Worm (Caenorhabditis elegans): Measurements from ENCODE around the gene ssp-36.
"Not testable (repeated sequence)": the region's sequence is repeated elsewhere in the genome, so short reads cannot be mapped to it uniquely, and the experiment has no call there.

The ssp-36 gene

DNA sequence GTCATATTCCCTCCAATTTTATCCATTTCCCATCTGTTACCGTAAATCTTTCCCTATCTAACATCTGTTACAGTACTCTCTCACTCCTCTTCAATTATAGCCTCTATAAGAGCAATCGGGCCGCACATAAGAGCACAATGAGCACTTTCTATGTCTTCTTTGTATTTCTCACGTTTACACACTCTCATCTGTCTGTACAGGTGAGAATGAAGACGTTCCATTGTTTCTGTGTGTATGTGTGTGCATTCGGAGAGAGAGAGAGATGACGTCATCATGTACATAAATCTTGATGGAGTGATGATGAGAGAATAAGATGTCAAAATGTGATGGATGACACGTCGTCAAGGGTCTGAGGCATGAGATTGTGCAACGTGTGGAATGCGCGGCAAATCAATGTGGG is 4.6 kb upstream of the ssp-36 start:
- TF ChIP-seq ceh-28 (tag; optimal IDR thresholded peaks at IDR 0.05) (no peak), tbx-2 (tag; optimal IDR thresholded peaks at IDR 0.05) (no peak), ama-1 (optimal IDR thresholded peaks at IDR 0.05) (no peak), skn-1 (tag; optimal IDR thresholded peaks at IDR 0.05) (no peak), zag-1 (tag; optimal IDR thresholded peaks at IDR 0.05) (no peak), elt-1 (tag; optimal IDR thresholded peaks at IDR 0.05) (no peak), fkh-2 (tag; optimal IDR thresholded peaks at IDR 0.05) (no peak), lsy-12 (tag; optimal IDR thresholded peaks at IDR 0.05) (no peak), unc-62 (GFP tag; optimal IDR thresholded peaks at IDR 0.05) (no peak), lin-39 (tag; optimal IDR thresholded peaks at IDR 0.05) (no peak), nhr-11 (tag; optimal IDR thresholded peaks at IDR 0.05) (no peak), lin-15B (tag; optimal IDR thresholded peaks at IDR 0.05) (no peak), unc-39 (tag; optimal IDR thresholded peaks at IDR 0.05) (no peak), nhr-28 (tag; optimal IDR thresholded peaks at IDR 0.05) (no peak), mdl-1 (tag; optimal IDR thresholded peaks at IDR 0.05) (no peak), elt-2 (tag; optimal IDR thresholded peaks at IDR 0.05) (no peak), ZK546.5 (tag; optimal IDR thresholded peaks at IDR 0.05) (no peak), egl-27 (tag; optimal IDR thresholded peaks at IDR 0.05) (no peak), hmg-11 (tag; optimal IDR thresholded peaks at IDR 0.05) (no peak)

DNA sequence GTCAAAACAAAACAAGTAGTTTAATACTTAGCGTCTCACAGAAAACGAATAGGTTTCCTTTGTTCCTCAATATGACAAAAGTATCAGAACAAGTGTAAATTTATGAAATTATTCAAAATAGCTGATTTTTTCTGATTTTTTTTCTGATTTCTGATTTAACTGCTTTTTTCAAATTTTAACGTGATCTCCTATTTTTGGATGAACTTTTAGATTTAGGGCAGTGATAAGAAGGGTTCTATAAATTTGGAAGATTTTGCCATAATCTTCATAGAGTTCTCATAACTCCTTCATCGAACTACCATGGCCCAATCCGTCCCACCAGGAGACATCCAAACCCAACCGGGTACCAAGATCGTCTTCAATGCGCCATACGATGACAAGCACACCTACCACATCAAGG is 3.6 kb upstream of the ssp-36 start, which contains the start of gene msp-78:
Gene msp-78 (plus strand): TSS at position 301 of the 400 bp plus-strand sequence.
- TF ChIP-seq mml-1, ZK546.5, nhr-77 (tag; optimal IDR thresholded peaks at IDR 0.05): not testable (repeated sequence)

- not testable (repeated sequence) for TF ChIP-seq ceh-28, ztf-4, aly-2 (tag; optimal IDR thresholded peaks at IDR 0.05)
These were observed 904 bp upstream of the ssp-36 start, which contains the start of gene msp-79 for ce11 chrIV:9767054-9767453. Gene msp-79 (minus strand): TSS chrIV:9767154.

DNA sequence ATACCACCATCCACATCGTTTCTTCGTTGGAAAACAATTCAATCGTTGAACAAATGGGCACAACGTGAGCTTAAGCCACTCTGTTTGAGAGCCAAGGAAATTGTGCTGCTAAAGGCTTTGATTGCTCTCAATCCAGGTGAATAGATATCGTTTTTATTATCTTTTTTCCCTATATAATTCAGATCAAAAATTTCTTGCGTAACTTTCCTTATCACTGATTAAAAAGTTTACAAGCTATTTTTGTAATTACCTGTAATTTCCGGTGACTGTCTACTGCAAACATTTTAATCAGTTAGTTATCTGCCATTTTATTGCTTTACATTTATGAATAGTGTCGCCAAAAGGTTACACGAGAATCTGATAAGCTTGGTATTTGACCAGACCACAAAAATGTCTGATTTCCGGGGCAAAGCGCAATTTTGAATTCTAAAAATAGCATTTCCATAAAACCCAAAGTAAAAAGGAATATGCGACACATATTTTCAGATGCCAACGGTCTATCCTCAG is 3.4 kb downstream of the ssp-36 start:
- TF ChIP-seq fkh-10 (GFP tag; optimal IDR thresholded peaks at IDR 0.05) (no peak), hmg-11 (tag; optimal IDR thresholded peaks at IDR 0.05) (no peak), eor-1 (tag; optimal IDR thresholded peaks at IDR 0.05) (no peak), mml-1 (tag; optimal IDR thresholded peaks at IDR 0.05) (no peak), nhr-23 (tag; optimal IDR thresholded peaks at IDR 0.05) (no peak), egl-5 (tag; optimal IDR thresholded peaks at IDR 0.05) (no peak), jun-1 (tag; optimal IDR thresholded peaks at IDR 0.05) (peak; percentile 5), elt-1 (tag; optimal IDR thresholded peaks at IDR 0.05) (no peak), ceh-9 (tag; optimal IDR thresholded peaks at IDR 0.05) (no peak), elt-2 (tag; optimal IDR thresholded peaks at IDR 0.05) (peak; percentile 65), ceh-16 (tag; optimal IDR thresholded peaks at IDR 0.05) (no peak), nhr-12 (tag; optimal IDR thresholded peaks at IDR 0.05) (no peak), nfya-1 (tag; optimal IDR thresholded peaks at IDR 0.05; ENCODE audit: insufficient read depth) (no peak), R02D3.7 (tag; optimal IDR thresholded peaks at IDR 0.05) (no peak), pha-4 (tag; optimal IDR thresholded peaks at IDR 0.05) (no peak), nhr-67 (tag; optimal IDR thresholded peaks at IDR 0.05) (no peak), tbx-2 (tag; optimal IDR thresholded peaks at IDR 0.05) (no peak), mdl-1 (tag; optimal IDR thresholded peaks at IDR 0.05) (no peak), egl-27 (tag; optimal IDR thresholded peaks at IDR 0.05) (no peak), ama-1 (optimal IDR thresholded peaks at IDR 0.05) (no peak), nhr-76 (tag; optimal IDR thresholded peaks at IDR 0.05) (no peak), pqm-1 (tag; optimal IDR thresholded peaks at IDR 0.05) (peak; percentile 91), fos-1 (tag; optimal IDR thresholded peaks at IDR 0.05) (no peak), skn-1 (tag; optimal IDR thresholded peaks at IDR 0.05) (no peak), snpc-4 (tag; optimal IDR thresholded peaks at IDR 0.05) (no peak), ztf-4 (tag; optimal IDR thresholded peaks at IDR 0.05) (no peak)
